Fruit fly (Drosophila melanogaster): Measurements from ENCODE around the gene CG15059.

CG15059 gene

dm6 chrX:18237886-18238285, 21.4 kb downstream of the CG15059 start (continued):
- TF ChIP-seq CG6813 (GFP tag; optimal IDR thresholded peaks at IDR 0.05): peak; percentile 51
- no peak for TF ChIP-seq CG8478 (optimal IDR thresholded peaks at IDR 0.05)
- no peak for TF ChIP-seq CG11085 (GFP tag; IDR thresholded peaks at IDR 0.05)
- TF ChIP-seq CG34224 (GFP tag; IDR thresholded peaks at IDR 0.05; ENCODE audit: partially characterized antibody): no peak
- no peak for TF ChIP-seq trem (tag; optimal IDR thresholded peaks at IDR 0.05)
- 0 out of 2 replicates have a peak, but pooled peaks have one; percentile 8 for TF ChIP-seq HLH3B (GFP tag; IDR thresholded peaks at IDR 0.05)
- TF ChIP-seq CG9215 (GFP tag; IDR thresholded peaks at IDR 0.05): no peak
- TF ChIP-seq Atf3 (GFP tag; optimal IDR thresholded peaks at IDR 0.05): no peak
- TF ChIP-seq az2 (GFP tag; optimal IDR thresholded peaks at IDR 0.05): no peak
- TF ChIP-seq chif (GFP tag; optimal IDR thresholded peaks at IDR 0.05): no peak
- TF ChIP-seq CG30403 (GFP tag; optimal IDR thresholded peaks at IDR 0.05): no peak
- TF ChIP-seq Adf1 (GFP tag; IDR thresholded peaks at IDR 0.05): no peak
- TF ChIP-seq CG2875 (GFP tag; optimal IDR thresholded peaks at IDR 0.05): peak; percentile 53
- no peak for TF ChIP-seq disco-r (GFP tag; optimal IDR thresholded peaks at IDR 0.05)
- TF ChIP-seq CG34422 (GFP tag; IDR thresholded peaks at IDR 0.05): no peak
- no peak for TF ChIP-seq esg (GFP tag; conservative IDR thresholded peaks at IDR 0.05)
- no peak for TF ChIP-seq CG30431 (GFP tag; optimal IDR thresholded peaks at IDR 0.05)
- TF ChIP-seq CG1792 (GFP tag; optimal IDR thresholded peaks at IDR 0.05): no peak
- TF ChIP-seq jing (GFP tag; optimal IDR thresholded peaks at IDR 0.05): no peak
- no peak for TF ChIP-seq z (GFP tag; IDR thresholded peaks at IDR 0.05)
- TF ChIP-seq Atf6 (GFP tag; IDR thresholded peaks at IDR 0.05): no peak
- no peak for TF ChIP-seq Abd-B (GFP tag; optimal IDR thresholded peaks at IDR 0.05)
- TF ChIP-seq sqz (GFP tag; optimal IDR thresholded peaks at IDR 0.05): no peak
- TF ChIP-seq toy (GFP tag; IDR thresholded peaks at IDR 0.05): no peak
- no peak for TF ChIP-seq Sox100B (GFP tag; optimal IDR thresholded peaks at IDR 0.05)
- no peak for TF ChIP-seq CG4617 (GFP tag; optimal IDR thresholded peaks at IDR 0.05; ENCODE audit: borderline replicate concordance)
- TF ChIP-seq nau (GFP tag; optimal IDR thresholded peaks at IDR 0.05): no peak
- no peak for TF ChIP-seq CG9609 (GFP tag; optimal IDR thresholded peaks at IDR 0.05)
- TF ChIP-seq ATbp (GFP tag; optimal IDR thresholded peaks at IDR 0.05): peak; percentile 86
- TF ChIP-seq zfh2 (GFP tag; optimal IDR thresholded peaks at IDR 0.05): no peak
- no peak for TF ChIP-seq CG11456 (GFP tag; IDR thresholded peaks at IDR 0.05)
- no peak for TF ChIP-seq Mad (GFP tag; optimal IDR thresholded peaks at IDR 0.05)
- no peak for TF ChIP-seq crol (GFP tag; IDR thresholded peaks at IDR 0.05)
- TF ChIP-seq CG17802 (tag; optimal IDR thresholded peaks at IDR 0.05): no peak
- no peak for TF ChIP-seq gt (GFP tag; IDR thresholded peaks at IDR 0.05)
- peak; percentile 2 for TF ChIP-seq CG11504 (tag; optimal IDR thresholded peaks at IDR 0.05)
- no peak for TF ChIP-seq Optix (GFP tag; IDR thresholded peaks at IDR 0.05)
- TF ChIP-seq Dip3 (GFP tag; optimal IDR thresholded peaks at IDR 0.05): no peak
- TF ChIP-seq kni (GFP tag; optimal IDR thresholded peaks at IDR 0.05): peak; percentile 69
- no peak; the same call in 2 of the 3 replicates for TF ChIP-seq gce (GFP tag; IDR thresholded peaks at IDR 0.05)
- no peak for TF ChIP-seq CG43689 (GFP tag; IDR thresholded peaks at IDR 0.05)
- TF ChIP-seq H2.0 (GFP tag; IDR thresholded peaks at IDR 0.05): no peak
- no peak for TF ChIP-seq ac (GFP tag; optimal IDR thresholded peaks at IDR 0.05)
- TF ChIP-seq Stat92E (GFP tag; optimal IDR thresholded peaks at IDR 0.05): no peak
- TF ChIP-seq CG1647 (GFP tag; optimal IDR thresholded peaks at IDR 0.05): no peak
- TF ChIP-seq CG17912 (GFP tag; optimal IDR thresholded peaks at IDR 0.05): peak; percentile 7
- no peak for TF ChIP-seq HLH54F (GFP tag; optimal IDR thresholded peaks at IDR 0.05)
- no peak for TF ChIP-seq Rx (GFP tag; IDR thresholded peaks at IDR 0.05)
- TF ChIP-seq CG10147 (GFP tag; optimal IDR thresholded peaks at IDR 0.05): no peak
- no peak for TF ChIP-seq seq (GFP tag; IDR thresholded peaks at IDR 0.05)
- no peak for TF ChIP-seq Ets97D (GFP tag; optimal IDR thresholded peaks at IDR 0.05)
- no peak for TF ChIP-seq cas (GFP tag; IDR thresholded peaks at IDR 0.05)
- peak; percentile 68 for TF ChIP-seq CG33557 (GFP tag; optimal IDR thresholded peaks at IDR 0.05)

Measured in whole organism, embryonic.